Fruit fly (Drosophila melanogaster) Kc167 (cell line): ENCODE measurements around the gene Use1.

Experiments
- Myc ChIP-seq: fragments of >200 bp; optimal IDR thresholded peaks from 2 replicates; lab custom pipeline; 2017; ENCODE audit warnings: missing external identifiers
- Sin3A ChIP-seq: fragments of >200 bp; optimal IDR thresholded peaks from 2 replicates; lab custom pipeline; 2018; ENCODE audit warnings: missing external identifiers
- h ChIP-seq: fragments of >200 bp; optimal IDR thresholded peaks from 3 replicates; lab custom pipeline; 2018; ENCODE audit warnings: missing external identifiers
- insv ChIP-seq: fragments of >200 bp; optimal IDR thresholded peaks from 3 replicates; lab custom pipeline; 2018; ENCODE audit warnings: missing external identifiers
- psq ChIP-seq: fragments of >200 bp; optimal IDR thresholded peaks from 2 replicates; lab custom pipeline; 2017; ENCODE audit warnings: missing external identifiers
- ttk ChIP-seq: sonication (Bioruptor generic); optimal IDR thresholded peaks from 2 replicates; lab custom pipeline; 2017; ENCODE audit warnings: missing external identifiers

Gene Use1

DNA sequence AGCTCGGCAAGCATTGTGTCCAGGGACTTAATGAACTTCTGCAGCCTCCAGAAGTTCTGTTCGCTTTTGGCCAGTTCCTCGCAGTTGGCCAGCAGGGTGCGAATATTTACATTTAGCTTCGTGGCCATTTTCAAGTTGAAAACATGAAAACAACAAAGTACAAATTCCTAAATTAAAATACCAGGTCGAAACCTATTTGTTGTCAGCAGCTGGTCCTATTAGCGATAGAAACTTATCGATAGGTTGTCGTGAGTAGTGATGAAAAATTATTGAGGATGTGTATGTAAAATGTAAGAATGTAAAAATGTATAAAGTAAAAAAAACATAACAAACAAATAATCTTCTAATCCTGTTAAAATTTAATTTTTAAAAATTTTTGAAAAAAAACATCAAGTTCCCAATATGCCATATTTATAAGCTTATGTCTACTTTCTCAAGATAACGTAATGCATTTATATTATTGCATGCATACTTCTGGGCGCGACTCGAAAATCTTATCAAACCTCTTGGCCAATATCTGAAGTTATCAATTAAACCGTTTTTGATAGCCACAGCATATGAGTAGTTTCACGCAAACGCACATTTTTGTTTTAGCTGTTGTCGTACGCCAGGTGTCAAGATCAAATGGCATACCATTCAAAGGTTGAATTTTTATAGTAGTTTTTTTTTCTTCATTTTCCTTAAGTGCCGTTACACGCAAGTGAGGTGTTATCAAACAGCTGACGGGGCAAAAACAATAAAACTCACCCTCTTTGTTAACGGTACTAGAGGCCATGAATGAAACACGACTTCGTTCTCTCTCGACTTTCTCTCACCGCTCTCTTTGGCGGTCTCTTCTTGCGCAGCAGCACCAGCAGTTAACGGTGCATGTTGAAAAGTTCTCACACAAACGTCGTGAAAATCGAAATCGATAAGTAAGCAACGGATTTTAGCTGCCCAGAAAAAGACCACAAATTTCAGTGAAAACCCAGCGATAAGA is at the start of gene Use1, which contains the start of gene nwk:
TSS of gene Use1 (minus strand) at position 206 of the 979 bp plus-strand sequence.
TSS of gene nwk (plus strand) at position 885 of the 979 bp plus-strand sequence.
- TF ChIP-seq insv (no peak), psq (lab: Kevin White, UChicago) (no peak), h (no peak), ttk (lab: Kevin White, UChicago) (no peak), Myc (lab: Kevin White, UChicago) (no peak), Sin3A (lab: Kevin White, UChicago) (no peak)

DNA sequence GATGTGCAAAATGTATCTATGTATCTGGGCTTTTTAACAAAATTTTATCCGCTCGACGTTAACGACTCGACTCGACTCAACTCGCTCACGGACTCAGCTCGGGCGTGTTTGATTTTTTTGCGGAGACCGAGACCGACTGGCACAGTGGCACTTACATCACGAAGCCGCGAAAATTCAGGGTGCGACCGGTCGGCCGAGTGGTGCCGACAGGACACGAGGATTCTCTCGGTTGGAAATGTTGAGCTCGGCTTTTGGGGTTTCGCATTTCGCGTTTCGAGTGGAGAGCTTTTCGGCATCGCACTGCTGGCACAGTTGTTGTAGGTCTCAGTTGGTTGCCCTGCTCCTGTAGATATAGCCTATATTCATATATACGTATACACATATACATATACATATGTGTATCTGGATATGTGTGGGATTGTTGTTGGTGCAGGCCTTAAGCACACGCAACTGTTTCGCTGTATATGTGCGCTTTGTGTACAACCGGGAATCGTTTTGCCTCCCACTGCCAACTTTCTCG is 45.1 kb upstream of the Use1 start, which contains the start of gene Rdl:
TSS of gene Rdl (minus strand) at position 97 of the 520 bp plus-strand sequence.
- TF ChIP-seq insv (no peak), h (no peak), ttk (lab: Kevin White, UChicago) (no peak), Sin3A (lab: Kevin White, UChicago) (no peak)

DNA sequence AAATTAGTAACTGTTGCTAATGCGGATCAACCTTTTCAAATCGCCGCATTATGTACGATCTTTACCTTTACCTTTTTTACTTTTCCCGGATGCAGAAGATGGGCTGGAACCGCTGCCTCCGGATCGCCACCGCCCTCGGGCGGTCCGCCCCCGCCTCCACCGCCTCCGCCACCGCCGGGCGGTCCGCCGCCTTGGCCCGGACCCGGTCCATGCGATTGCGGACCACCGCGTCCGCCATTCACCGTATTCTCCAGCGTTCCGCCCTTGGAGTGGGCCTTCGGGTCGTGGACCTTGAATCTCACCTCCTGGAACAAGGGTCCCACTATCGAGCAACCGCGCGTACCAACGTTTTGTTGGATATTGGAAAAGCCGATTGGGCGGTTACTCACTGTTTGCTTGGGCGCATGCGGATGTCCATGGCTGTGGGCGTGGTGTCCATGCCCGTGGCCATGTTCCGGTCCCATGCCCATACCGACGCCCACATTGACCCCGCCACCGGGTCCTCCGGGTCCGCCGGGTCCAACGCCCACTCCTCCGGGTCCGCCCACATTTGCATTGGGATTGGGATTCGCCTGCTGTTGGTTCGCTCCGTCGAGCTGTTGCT is 14.3 kb upstream of the Use1 start:
- TF ChIP-seq insv = no peak
- TF ChIP-seq ttk (lab: Kevin White, UChicago) = no peak
- no peak for TF ChIP-seq psq (lab: Kevin White, UChicago)
- no peak for TF ChIP-seq h
- TF ChIP-seq Myc (lab: Kevin White, UChicago) = no peak
- TF ChIP-seq Sin3A (lab: Kevin White, UChicago) = no peak

DNA sequence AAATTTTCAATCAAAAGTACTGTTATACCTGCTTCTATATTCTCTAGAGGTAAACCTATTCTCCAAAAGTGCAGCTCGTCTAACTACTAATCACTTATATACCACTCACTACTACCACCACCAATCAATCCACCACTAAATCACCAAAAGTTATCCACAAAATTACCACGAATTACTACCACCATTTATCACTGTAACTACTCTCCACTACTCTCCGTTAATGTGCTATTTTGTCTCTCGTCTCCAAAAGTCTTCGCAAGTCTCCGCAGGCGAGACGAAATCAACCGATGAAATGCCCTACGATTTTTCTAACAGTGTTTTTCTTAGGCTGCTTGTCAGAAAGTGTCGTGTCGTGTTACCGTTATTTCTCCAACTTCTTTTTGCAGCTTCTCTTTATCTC is 5.0 kb upstream of the Use1 start:
- no peak for TF ChIP-seq Sin3A (lab: Kevin White, UChicago)
- no peak for TF ChIP-seq Myc (lab: Kevin White, UChicago)
- no peak for TF ChIP-seq insv
- TF ChIP-seq h = no peak
- TF ChIP-seq psq (lab: Kevin White, UChicago) = no peak
- no peak for TF ChIP-seq ttk (lab: Kevin White, UChicago)

DNA sequence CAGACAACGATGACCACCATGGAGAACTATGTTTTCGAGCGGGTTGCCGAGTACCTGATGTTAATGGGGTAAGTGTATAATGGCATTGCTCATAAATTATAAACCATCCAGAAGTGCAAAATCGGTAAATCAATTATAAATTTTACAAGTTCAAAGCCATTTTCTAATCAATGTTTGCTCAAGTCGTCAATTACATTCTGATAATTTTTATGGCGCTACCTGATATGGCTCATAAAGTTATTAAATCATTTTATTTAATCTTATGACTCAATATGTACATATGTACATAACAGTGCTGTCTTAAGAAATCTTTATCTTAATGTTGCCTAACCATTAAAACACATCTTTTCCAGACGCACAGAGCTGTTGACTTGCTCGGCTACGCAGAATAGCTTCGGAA is 2.6 kb upstream of the Use1 start:
- TF ChIP-seq insv = no peak
- no peak for TF ChIP-seq Myc (lab: Kevin White, UChicago)
- no peak for TF ChIP-seq h
- TF ChIP-seq psq (lab: Kevin White, UChicago) = no peak
- no peak for TF ChIP-seq Sin3A (lab: Kevin White, UChicago)
- no peak for TF ChIP-seq ttk (lab: Kevin White, UChicago)

DNA sequence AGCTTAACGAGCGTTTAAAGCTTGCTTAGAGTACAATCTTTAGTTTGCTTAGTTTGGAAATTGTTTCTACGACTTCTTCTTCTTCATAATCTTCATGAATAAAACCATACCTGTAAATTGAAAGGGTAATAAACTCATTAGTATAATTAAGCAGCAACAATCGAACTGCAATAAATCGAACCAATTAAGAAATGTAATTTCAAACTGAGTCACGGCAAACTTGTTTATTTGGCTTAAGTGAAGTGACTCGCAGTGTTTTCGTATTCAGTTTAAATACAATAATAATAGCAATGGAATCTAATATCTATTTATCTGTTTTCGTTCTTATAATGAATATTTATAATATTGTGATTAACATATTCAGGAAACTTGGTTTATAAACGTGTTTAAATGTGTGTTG is 1.2 kb downstream of the Use1 start:
- TF ChIP-seq Sin3A (lab: Kevin White, UChicago) = no peak
- TF ChIP-seq psq (lab: Kevin White, UChicago) = no peak
- TF ChIP-seq Myc (lab: Kevin White, UChicago) = no peak
- TF ChIP-seq h = no peak
- no peak for TF ChIP-seq insv
- no peak for TF ChIP-seq ttk (lab: Kevin White, UChicago)

DNA sequence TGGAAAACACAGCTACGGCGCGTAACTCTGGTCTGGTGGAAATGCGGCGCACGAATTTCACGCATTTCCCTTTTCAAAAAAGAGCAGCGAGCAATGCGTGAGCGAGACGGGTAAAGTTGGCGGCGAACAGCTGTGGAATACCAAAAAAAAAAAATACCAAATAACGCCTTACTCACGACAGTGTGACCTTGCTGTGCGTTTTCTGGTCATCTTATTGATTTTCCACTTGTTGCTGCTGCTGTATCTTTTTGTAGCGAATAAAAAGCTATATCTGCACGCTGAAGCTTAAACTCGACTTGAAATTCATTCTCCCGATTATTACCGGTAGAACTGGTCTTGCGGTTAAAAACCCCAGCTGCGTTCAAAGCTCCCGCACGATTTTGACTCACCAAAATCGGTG is 2.6 kb downstream of the Use1 start, which contains the start of the genes bol and Dhpr:
TSS of gene bol (minus strand) at position 57 of the 400 bp plus-strand sequence.
TSS of gene Dhpr (plus strand) at position 212 of the 400 bp plus-strand sequence.
- TF ChIP-seq ttk (lab: Kevin White, UChicago) = no peak
- TF ChIP-seq Myc (lab: Kevin White, UChicago) = no peak
- no peak for TF ChIP-seq insv
- no peak for TF ChIP-seq h
- TF ChIP-seq psq (lab: Kevin White, UChicago) = no peak
- TF ChIP-seq Sin3A (lab: Kevin White, UChicago) = no peak

DNA sequence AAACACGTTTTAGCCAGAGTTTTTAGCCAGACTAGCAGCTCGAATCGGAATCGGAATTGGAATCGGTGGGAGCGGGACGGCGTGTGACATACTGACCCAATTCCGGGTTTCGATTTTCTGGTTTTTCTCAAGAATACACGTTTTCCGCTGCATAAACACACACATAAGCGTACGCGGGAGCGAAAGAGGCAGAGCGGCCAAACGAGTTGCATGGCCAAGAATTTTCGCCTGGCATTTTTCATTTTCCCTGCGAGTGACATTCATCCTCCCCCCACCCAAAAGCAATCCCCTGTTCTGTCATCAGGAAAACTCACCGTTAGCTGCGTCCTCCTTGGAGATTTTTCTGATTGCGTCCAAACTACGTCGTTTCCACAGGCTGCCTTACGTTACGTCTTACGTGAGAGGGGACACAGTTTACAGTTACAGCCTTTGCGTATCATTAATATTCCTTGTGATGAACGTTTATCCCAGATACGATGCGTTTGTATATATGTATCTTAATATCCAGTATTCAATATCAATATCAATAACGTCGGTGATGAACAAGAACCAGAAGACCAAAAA is 7.3 kb downstream of the Use1 start:
- no peak for TF ChIP-seq psq (lab: Kevin White, UChicago)
- no peak for TF ChIP-seq h
- no peak for TF ChIP-seq Myc (lab: Kevin White, UChicago)
- TF ChIP-seq Sin3A (lab: Kevin White, UChicago) = no peak
- no peak for TF ChIP-seq ttk (lab: Kevin White, UChicago)
- no peak for TF ChIP-seq insv

DNA sequence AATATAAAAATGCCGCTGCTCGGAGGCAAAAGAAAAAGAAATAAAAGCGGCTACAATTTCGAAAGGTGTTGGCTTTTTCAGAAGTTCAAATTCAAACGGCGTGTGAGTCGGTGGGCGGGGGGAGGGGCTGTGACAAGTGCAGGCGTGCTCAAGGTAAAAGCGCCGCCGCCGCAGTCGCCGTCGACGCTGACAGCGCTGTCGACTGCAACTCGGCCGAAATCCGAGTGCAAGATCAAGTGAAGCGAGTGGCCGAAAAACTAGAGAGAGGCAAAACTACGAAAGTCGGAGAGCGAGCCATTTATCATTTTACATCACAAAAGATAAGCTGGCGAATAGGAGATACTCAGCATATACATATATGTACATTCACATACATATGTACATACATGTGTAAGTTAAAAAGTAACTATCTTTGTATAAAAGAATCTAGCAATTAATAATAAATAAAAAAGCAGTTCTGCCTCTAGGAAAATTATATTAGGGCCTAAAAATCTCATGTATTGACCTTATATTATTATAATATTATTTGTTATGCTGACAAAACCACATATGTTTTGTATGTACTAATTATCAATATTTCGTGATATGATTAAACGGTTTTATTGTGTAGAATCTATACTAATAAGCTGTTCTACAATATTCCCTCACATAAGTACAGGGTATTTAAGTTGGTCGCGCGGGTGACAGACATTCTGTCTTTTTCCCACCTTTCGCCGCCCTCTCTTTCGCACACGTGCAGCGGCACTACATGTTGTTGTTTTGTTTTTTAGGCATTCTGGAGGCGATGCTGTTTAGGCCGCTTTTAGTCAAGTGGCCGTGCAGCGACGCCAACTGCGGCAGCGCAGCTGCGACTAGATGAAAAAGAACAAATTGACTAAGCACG is 8.0 kb downstream of the Use1 start:
- no peak for TF ChIP-seq Myc (lab: Kevin White, UChicago)
- no peak for TF ChIP-seq ttk (lab: Kevin White, UChicago)
- no peak for TF ChIP-seq Sin3A (lab: Kevin White, UChicago)
- TF ChIP-seq h = no peak
- TF ChIP-seq insv = no peak
- no peak for TF ChIP-seq psq (lab: Kevin White, UChicago)

DNA sequence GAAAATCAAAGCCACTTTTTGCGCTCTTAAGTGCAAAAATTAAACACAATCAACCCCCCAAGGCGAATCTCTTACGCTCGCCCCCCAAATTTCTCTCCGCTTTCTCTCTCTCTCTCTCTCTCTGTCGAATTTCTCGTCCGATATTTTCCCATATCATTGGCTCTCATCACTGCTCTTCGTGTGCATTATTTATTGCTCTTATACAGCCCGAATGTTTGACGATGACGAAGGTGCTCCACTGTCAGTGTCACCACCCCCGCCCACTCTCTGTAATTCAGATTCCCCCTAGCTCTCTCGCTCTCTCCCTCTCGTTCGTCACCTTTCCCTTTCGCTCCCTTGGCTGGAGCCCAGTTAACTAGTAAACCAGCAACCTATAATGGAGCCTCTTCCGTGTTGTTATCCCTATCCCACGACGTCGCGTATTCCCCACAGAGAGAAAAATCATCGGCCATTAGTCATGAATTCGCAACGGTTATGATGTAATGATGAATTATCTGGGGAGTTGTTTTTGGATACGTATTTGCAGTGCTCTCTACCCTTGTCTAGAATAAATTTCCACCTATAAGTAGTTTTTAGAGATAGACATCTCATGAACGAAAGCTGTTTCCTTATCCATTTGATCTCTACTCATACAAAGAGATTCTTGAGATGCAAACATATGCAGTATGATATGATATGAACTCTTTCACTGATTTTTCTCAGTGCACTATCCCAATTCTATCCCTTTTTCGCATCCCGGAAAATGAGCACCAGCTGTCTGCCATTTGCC is 9.1 kb downstream of the Use1 start:
- no peak for TF ChIP-seq ttk (lab: Kevin White, UChicago)
- TF ChIP-seq h = no peak
- no peak for TF ChIP-seq Myc (lab: Kevin White, UChicago)
- no peak for TF ChIP-seq Sin3A (lab: Kevin White, UChicago)
- no peak for TF ChIP-seq psq (lab: Kevin White, UChicago)
- TF ChIP-seq insv = no peak
